Worm (Caenorhabditis elegans): Measurements from ENCODE around the gene nfya-1.
"Not testable (repeated sequence)": the region's sequence is repeated elsewhere in the genome, so short reads cannot be mapped to it uniquely, and the experiment has no call there.

The nfya-1 gene

ce11 chrX:11963659-11964058 lies 17.0 kb upstream of the nfya-1 start:
- peak; percentile 54 for TF ChIP-seq nfya-1 (tag; optimal IDR thresholded peaks at IDR 0.05)
- no peak for TF ChIP-seq lim-6 (tag; optimal IDR thresholded peaks at IDR 0.05)
- no peak for TF ChIP-seq T23F11.4 (GFP tag; optimal IDR thresholded peaks at IDR 0.05)

- no peak for TF ChIP-seq ceh-2 (tag; optimal IDR thresholded peaks at IDR 0.05)
- TF ChIP-seq elt-2 (tag; optimal IDR thresholded peaks at IDR 0.05), result peak; percentile 82
- no peak for TF ChIP-seq ceh-30 (tag; optimal IDR thresholded peaks at IDR 0.05)
- TF ChIP-seq dve-1 (tag; optimal IDR thresholded peaks at IDR 0.05), result no peak
- TF ChIP-seq pax-1 (tag; optimal IDR thresholded peaks at IDR 0.05), result no peak
Observed at ce11 chrX:11962050-11962788, 15.6 kb upstream of the nfya-1 start.

- TF ChIP-seq ceh-31 (tag; optimal IDR thresholded peaks at IDR 0.05); ttx-3 (tag; optimal IDR thresholded peaks at IDR 0.05); pag-3 (tag; optimal IDR thresholded peaks at IDR 0.05; ENCODE audit: borderline replicate concordance): not testable (repeated sequence)
Observed at ce11 chrX:11961103-11961502, 14.5 kb upstream of the nfya-1 start, which contains the start of gene C49F5.13. C49F5.13 (plus strand) TSS chrX:11961403.

- TF ChIP-seq unc-86 (tag; optimal IDR thresholded peaks at IDR 0.05) (no peak), hlh-13 (GFP tag; optimal IDR thresholded peaks at IDR 0.05) (no peak), elt-2 (tag; optimal IDR thresholded peaks at IDR 0.05) (no peak), eyg-1 (tag; optimal IDR thresholded peaks at IDR 0.05) (no peak)
Observed at ce11 chrX:11959838-11960237, 13.2 kb upstream of the nfya-1 start, which contains the start of gene C49F5.8. C49F5.8 (plus strand) TSS chrX:11960138.

- TF ChIP-seq tbx-7 (tag; optimal IDR thresholded peaks at IDR 0.05) (no peak), gmeb-2 (tag; optimal IDR thresholded peaks at IDR 0.05) (no peak), hlh-15 (tag; optimal IDR thresholded peaks at IDR 0.05) (no peak), sdc-2 (tag; optimal IDR thresholded peaks at IDR 0.05) (no peak), K02D7.2 (tag; optimal IDR thresholded peaks at IDR 0.05) (no peak), pax-1 (tag; optimal IDR thresholded peaks at IDR 0.05) (no peak), ceh-6 (GFP tag; optimal IDR thresholded peaks at IDR 0.05) (no peak), unc-42 (tag; optimal IDR thresholded peaks at IDR 0.05) (no peak), syd-9 (tag; optimal IDR thresholded peaks at IDR 0.05) (no peak), unc-86 (tag; optimal IDR thresholded peaks at IDR 0.05) (no peak)
Observed at ce11 chrX:11957246-11957645, 10.6 kb upstream of the nfya-1 start, which contains the start of gene T08D10.5. T08D10.5 (plus strand) TSS chrX:11957546.

- no peak for TF ChIP-seq pros-1 (tag; optimal IDR thresholded peaks at IDR 0.05)
- no peak for TF ChIP-seq unc-55 (GFP tag; optimal IDR thresholded peaks at IDR 0.05)
- no peak for TF ChIP-seq ceh-30 (tag; optimal IDR thresholded peaks at IDR 0.05)
- no peak for TF ChIP-seq ceh-6 (GFP tag; optimal IDR thresholded peaks at IDR 0.05)
- TF ChIP-seq tbx-2 (tag; optimal IDR thresholded peaks at IDR 0.05), result no peak
- TF ChIP-seq C08G9.2 (tag; optimal IDR thresholded peaks at IDR 0.05), result no peak
- TF ChIP-seq elt-2 (tag; optimal IDR thresholded peaks at IDR 0.05), result no peak
Observed at ce11 chrX:11955125-11955524, 8.5 kb upstream of the nfya-1 start, which contains the start of gene T08D10.3. T08D10.3 (plus strand) TSS chrX:11955425.

- TF ChIP-seq ceh-48 (tag; optimal IDR thresholded peaks at IDR 0.05) (no peak), ceh-30 (tag; optimal IDR thresholded peaks at IDR 0.05) (no peak), T23F11.4 (GFP tag; optimal IDR thresholded peaks at IDR 0.05) (no peak), ceh-18 (tag; optimal IDR thresholded peaks at IDR 0.05) (no peak), hlh-8 (tag; optimal IDR thresholded peaks at IDR 0.05) (no peak), sdc-2 (tag; optimal IDR thresholded peaks at IDR 0.05) (no peak), hlh-6 (tag; optimal IDR thresholded peaks at IDR 0.05) (no peak), hlh-15 (tag; optimal IDR thresholded peaks at IDR 0.05) (no peak), ceh-31 (tag; optimal IDR thresholded peaks at IDR 0.05) (no peak), ceh-24 (tag; optimal IDR thresholded peaks at IDR 0.05) (no peak), hlh-30 (tag; optimal IDR thresholded peaks at IDR 0.05; ENCODE audit: insufficient read depth) (no peak), ttx-3 (tag; optimal IDR thresholded peaks at IDR 0.05) (no peak), dve-1 (tag; optimal IDR thresholded peaks at IDR 0.05) (no peak)
Observed at ce11 chrX:11953229-11953628, 6.6 kb upstream of the nfya-1 start, which contains the start of gene T08D10.4. T08D10.4 (minus strand) TSS chrX:11953329.

Measured in whole organism, late embryonic.